Worm (Caenorhabditis elegans): ENCODE data around the gene arrd-22.

DNA sequence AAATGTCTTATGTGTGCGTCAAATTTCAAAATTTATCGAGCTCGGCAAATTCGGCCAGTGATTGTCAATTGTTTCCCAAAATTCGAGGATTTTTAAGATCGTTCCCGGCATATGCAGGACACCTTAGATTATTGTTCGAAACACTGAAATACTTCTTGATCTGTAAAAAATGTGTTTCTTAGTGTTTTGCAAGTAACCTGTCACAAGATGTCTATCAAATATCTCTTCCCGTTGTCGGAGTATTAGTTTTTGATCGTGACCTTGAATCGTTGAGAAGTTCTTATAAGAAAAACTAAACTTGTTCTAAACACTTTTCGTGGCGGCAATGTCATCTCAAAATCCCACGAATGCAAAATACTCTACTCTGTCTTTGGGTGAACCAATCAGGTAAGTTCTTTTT is 47.8 kb upstream of the arrd-22 start, which contains the start of gene C04E12.4:
- TF ChIP-seq ama-1 (optimal IDR thresholded peaks at IDR 0.05) = no peak
- no peak for TF ChIP-seq F13H6.1 (tag; optimal IDR thresholded peaks at IDR 0.05)
- no peak for TF ChIP-seq ets-4 (tag; optimal IDR thresholded peaks at IDR 0.05)
- no peak for TF ChIP-seq pqm-1 (tag; optimal IDR thresholded peaks at IDR 0.05)
- no peak for TF ChIP-seq pha-4 (tag; optimal IDR thresholded peaks at IDR 0.05)
- no peak for TF ChIP-seq ceh-34 (tag; optimal IDR thresholded peaks at IDR 0.05)
- no peak for TF ChIP-seq pax-1 (tag; optimal IDR thresholded peaks at IDR 0.05)
- no peak for TF ChIP-seq pha-2 (tag; optimal IDR thresholded peaks at IDR 0.05)
- no peak for TF ChIP-seq nfya-1 (tag; optimal IDR thresholded peaks at IDR 0.05)
- TF ChIP-seq unc-42 (tag; optimal IDR thresholded peaks at IDR 0.05) = no peak
- no peak for TF ChIP-seq ceh-18 (tag; optimal IDR thresholded peaks at IDR 0.05)
- no peak for TF ChIP-seq ceh-9 (tag; optimal IDR thresholded peaks at IDR 0.05)
- no peak for TF ChIP-seq rnt-1 (tag; optimal IDR thresholded peaks at IDR 0.05)

All from whole organism, late embryonic.